Fruit fly (Drosophila melanogaster) whole organism, embryonic: ENCODE measurements around the gene CG31778.

Source experiments
- Atf-2 ChIP-seq: fragments of 200-800 bp; sonication (Bioruptor generic); optimal IDR thresholded peaks from 2 replicates; lab custom pipeline; 2016; ENCODE audit warnings: missing biosample characterization, missing genetic modification characterization
- CG10147 ChIP-seq: fragments of 200-800 bp; sonication (Bioruptor generic); optimal IDR thresholded peaks from 2 replicates; lab custom pipeline; 2019; ENCODE audit warnings: missing biosample characterization, mild to moderate bottlenecking, missing genetic modification characterization, moderate library complexity
- CG10209 ChIP-seq: fragments of 200-800 bp; sonication (Bioruptor generic); optimal IDR thresholded peaks from 3 replicates; lab custom pipeline; 2017; ENCODE audit warnings: missing biosample characterization, mild to moderate bottlenecking, missing genetic modification characterization, missing genetic modification reagents
- CG10274 ChIP-seq: fragments of 200-800 bp; sonication (Bioruptor generic); optimal IDR thresholded peaks from 3 replicates; lab custom pipeline; 2017; ENCODE audit warnings: missing biosample characterization, mild to moderate bottlenecking, missing genetic modification characterization
- CG10321 ChIP-seq: fragments of 200-800 bp; sonication (Bioruptor generic); IDR thresholded peaks from 2 replicates; pipeline ENCODE4 v1.3.6; 2022; ENCODE audit warnings: missing biosample characterization, missing genetic modification characterization
- CG11247 ChIP-seq: fragments of 200-800 bp; sonication (Bioruptor generic); IDR thresholded peaks from 2 replicates; pipeline ENCODE4 v1.3.6; 2022; ENCODE audit warnings: missing biosample characterization, missing genetic modification characterization
- CG11504 ChIP-seq: fragments of 200-800 bp; sonication (Bioruptor generic); optimal IDR thresholded peaks from 3 replicates; lab custom pipeline; 2019; ENCODE audit warnings: missing biosample characterization, mild to moderate bottlenecking, missing genetic modification characterization, moderate library complexity
- CG11695 ChIP-seq: fragments of 200-800 bp; sonication (Bioruptor generic); IDR thresholded peaks from 3 replicates; pipeline ENCODE4 v1.3.6; 2022; ENCODE audit warnings: missing biosample characterization, missing genetic modification characterization
- CG11723 ChIP-seq: fragments of 200-800 bp; sonication (Bioruptor generic); optimal IDR thresholded peaks from 2 replicates; lab custom pipeline; 2017; ENCODE audit warnings: missing biosample characterization, mild to moderate bottlenecking, missing genetic modification characterization
- CG12391 ChIP-seq: fragments of 200-800 bp; sonication (Bioruptor generic); optimal IDR thresholded peaks from 3 replicates; lab custom pipeline; 2018; ENCODE audit warnings: missing biosample characterization, mild to moderate bottlenecking, missing genetic modification characterization, moderate library complexity
- CG13287 ChIP-seq: fragments of 200-800 bp; sonication (Bioruptor generic); IDR thresholded peaks from 2 replicates; pipeline ENCODE4 v1.3.6; 2022; ENCODE audit warnings: missing biosample characterization, missing genetic modification characterization; ENCODE audit not compliant: partially characterized antibody
- CG17802 ChIP-seq: fragments of 200-800 bp; sonication (Bioruptor generic); optimal IDR thresholded peaks from 2 replicates; lab custom pipeline; 2018; ENCODE audit warnings: missing biosample characterization, mild to moderate bottlenecking, missing genetic modification characterization, moderate library complexity
- CG17829 ChIP-seq: fragments of 200-800 bp; optimal IDR thresholded peaks from 2 replicates; lab custom pipeline; 2019; ENCODE audit warnings: missing biosample characterization, mild to moderate bottlenecking, missing genetic modification characterization, moderate library complexity
- CG2889 ChIP-seq: fragments of 200-800 bp; sonication (Bioruptor generic); IDR thresholded peaks from 3 replicates; pipeline ENCODE4 v1.3.6; 2022; ENCODE audit warnings: missing biosample characterization, missing genetic modification characterization
- CG3281 ChIP-seq: fragments of 200-800 bp; sonication (Bioruptor generic); optimal IDR thresholded peaks from 3 replicates; lab custom pipeline; 2017; ENCODE audit warnings: missing biosample characterization, mild to moderate bottlenecking, missing genetic modification characterization
- CG4328 ChIP-seq: fragments of 200-800 bp; sonication (Bioruptor generic); optimal IDR thresholded peaks from 3 replicates; lab custom pipeline; 2017; ENCODE audit warnings: missing biosample characterization, missing genetic modification reagents, missing genetic modification characterization
- CG6765 ChIP-seq: fragments of 200-800 bp; sonication (Bioruptor generic); optimal IDR thresholded peaks from 3 replicates; lab custom pipeline; 2017; ENCODE audit warnings: missing biosample characterization, mild to moderate bottlenecking, missing genetic modification characterization
- CG7357 ChIP-seq: fragments of 200-800 bp; sonication (Bioruptor generic); IDR thresholded peaks from 3 replicates; pipeline ENCODE4 v1.3.6; 2022; ENCODE audit warnings: missing biosample characterization, missing genetic modification characterization
- CG7839 ChIP-seq: fragments of 200-800 bp; sonication (Bioruptor generic); optimal IDR thresholded peaks from 3 replicates; lab custom pipeline; 2018; ENCODE audit warnings: missing biosample characterization, mild to moderate bottlenecking, missing genetic modification characterization, moderate library complexity
- Drgx ChIP-seq: fragments of 200-800 bp; sonication (Bioruptor generic); IDR thresholded peaks from 2 replicates; pipeline ENCODE4 v1.3.6; 2022; ENCODE audit warnings: missing biosample characterization, missing genetic modification characterization
- Fer2 ChIP-seq: fragments of 200-800 bp; sonication (Bioruptor generic); optimal IDR thresholded peaks from 2 replicates; lab custom pipeline; 2018; ENCODE audit warnings: missing biosample characterization, mild to moderate bottlenecking, missing genetic modification characterization, moderate library complexity
- GATAe ChIP-seq: fragments of 200-800 bp; sonication (Bioruptor generic); conservative IDR thresholded peaks from 2 replicates; pipeline ENCODE4 v1.3.6; 2022; ENCODE audit warnings: missing biosample characterization, missing genetic modification characterization
- HLH54F ChIP-seq: fragments of 200-800 bp; sonication (Bioruptor generic); optimal IDR thresholded peaks from 3 replicates; lab custom pipeline; 2016; ENCODE audit warnings: missing biosample characterization, missing genetic modification characterization
- Hmr ChIP-seq: fragments of 200-800 bp; sonication (Bioruptor generic); optimal IDR thresholded peaks from 3 replicates; lab custom pipeline; 2017; ENCODE audit warnings: mild to moderate bottlenecking, missing biosample characterization, missing genetic modification reagents, missing genetic modification characterization
- Hr51 ChIP-seq, 2 experiments: fragments of 200-800 bp; sonication (Bioruptor generic); optimal IDR thresholded peaks; 2 replicates in 1 of 2; 3 replicates in 1 of 2; lab custom pipeline; 2016 to 2018; ENCODE audit warnings: missing biosample characterization in 2 of 2, missing genetic modification characterization in 2 of 2, mild to moderate bottlenecking in 1 of 2, moderate library complexity in 1 of 2
- Hsf ChIP-seq: fragments of 200-800 bp; sonication (Bioruptor generic); optimal IDR thresholded peaks from 3 replicates; lab custom pipeline; 2016; ENCODE audit warnings: missing biosample characterization, missing genetic modification characterization
- Med ChIP-seq: fragments of 200-800 bp; sonication (Bioruptor generic); peaks from one replicate; lab custom pipeline; 2016; ENCODE audit warnings: missing biosample characterization, missing genetic modification characterization, mild to moderate bottlenecking, inconsistent platforms, moderate library complexity
- Sox102F ChIP-seq: fragments of 200-800 bp; sonication (Bioruptor generic); optimal IDR thresholded peaks from 2 replicates; lab custom pipeline; 2018; ENCODE audit warnings: missing biosample characterization, mild to moderate bottlenecking, missing genetic modification characterization, moderate library complexity
- ase ChIP-seq: fragments of 200-800 bp; sonication (Bioruptor generic); IDR thresholded peaks from 3 replicates; pipeline ENCODE4 v1.3.6; 2022; ENCODE audit warnings: missing biosample characterization, missing genetic modification characterization
- az2 ChIP-seq: fragments of 200-800 bp; sonication (Bioruptor generic); optimal IDR thresholded peaks from 3 replicates; lab custom pipeline; 2016; ENCODE audit warnings: missing biosample characterization, missing genetic modification characterization
- bab2 ChIP-seq: fragments of 200-800 bp; sonication (Bioruptor generic); optimal IDR thresholded peaks from 2 replicates; lab custom pipeline; 2016; ENCODE audit warnings: missing biosample characterization, missing genetic modification characterization
- chif ChIP-seq, 2 experiments: fragments of 200-800 bp; sonication (Bioruptor generic); optimal IDR thresholded peaks; 3 replicates each; lab custom pipeline; 2016; ENCODE audit warnings: missing biosample characterization in 2 of 2, missing genetic modification characterization in 2 of 2
- crp ChIP-seq, 2 experiments: fragments of 200-800 bp; sonication (Bioruptor generic); optimal IDR thresholded peaks; 2 replicates in 1 of 2; 3 replicates in 1 of 2; lab custom pipeline; 2017; ENCODE audit warnings: missing biosample characterization in 2 of 2, missing genetic modification characterization in 2 of 2, mild to moderate bottlenecking in 1 of 2, moderate library complexity in 1 of 2
- disco-r ChIP-seq: fragments of 200-800 bp; sonication (Bioruptor generic); optimal IDR thresholded peaks from 2 replicates; lab custom pipeline; 2016; ENCODE audit warnings: missing biosample characterization, missing genetic modification characterization
- dm ChIP-seq: fragments of 200-800 bp; sonication (Bioruptor generic); optimal IDR thresholded peaks from 3 replicates; lab custom pipeline; 2016; ENCODE audit warnings: missing biosample characterization, missing genetic modification characterization
- eve ChIP-seq, 2 experiments: fragments of >200 bp; optimal IDR thresholded peaks; 2 replicates each; lab custom pipeline; 2017; ENCODE audit warnings: missing biosample characterization in 2 of 2, missing genetic modification characterization in 2 of 2
- gcm ChIP-seq: fragments of 200-800 bp; sonication (Bioruptor generic); optimal IDR thresholded peaks from 2 replicates; lab custom pipeline; 2019; ENCODE audit warnings: missing biosample characterization, mild to moderate bottlenecking, missing genetic modification characterization, moderate library complexity
- gem ChIP-seq: fragments of 200-800 bp; sonication (Bioruptor generic); optimal IDR thresholded peaks from 2 replicates; lab custom pipeline; 2019; ENCODE audit warnings: missing biosample characterization, mild to moderate bottlenecking, missing genetic modification characterization, moderate library complexity
- gfzf ChIP-seq: fragments of 200-800 bp; sonication (Bioruptor generic); optimal IDR thresholded peaks from 2 replicates; lab custom pipeline; 2016; ENCODE audit warnings: missing biosample characterization, mild to moderate bottlenecking, missing genetic modification characterization, moderate library complexity
- kah ChIP-seq: fragments of 200-800 bp; sonication (Bioruptor generic); optimal IDR thresholded peaks from 2 replicates; lab custom pipeline; 2018; ENCODE audit warnings: missing biosample characterization, mild to moderate bottlenecking, missing genetic modification characterization
- lab ChIP-seq: fragments of 200-800 bp; sonication (Bioruptor generic); optimal IDR thresholded peaks from 3 replicates; lab custom pipeline; 2017; ENCODE audit warnings: missing biosample characterization, missing genetic modification characterization, mild to moderate bottlenecking, moderate library complexity, missing genetic modification reagents
- salm ChIP-seq: fragments of 200-800 bp; sonication (Bioruptor generic); optimal IDR thresholded peaks from 2 replicates; lab custom pipeline; 2018; ENCODE audit warnings: missing biosample characterization, mild to moderate bottlenecking, missing genetic modification characterization
- scrt ChIP-seq: fragments of 200-800 bp; sonication (Bioruptor generic); optimal IDR thresholded peaks from 2 replicates; lab custom pipeline; 2018; ENCODE audit warnings: missing biosample characterization, mild to moderate bottlenecking, missing genetic modification characterization, moderate library complexity
- sisA ChIP-seq: fragments of 200-800 bp; sonication (Bioruptor generic); IDR thresholded peaks from 2 replicates; pipeline ENCODE4 v1.3.6; 2022; ENCODE audit warnings: missing biosample characterization, missing genetic modification characterization
- stc ChIP-seq: fragments of 200-800 bp; sonication (Bioruptor generic); IDR thresholded peaks from 2 replicates; pipeline ENCODE4 v1.3.6; 2022; ENCODE audit warnings: missing biosample characterization, missing genetic modification characterization
- tio ChIP-seq: fragments of 200-800 bp; sonication (Bioruptor generic); optimal IDR thresholded peaks from 2 replicates; lab custom pipeline; 2017; ENCODE audit warnings: missing biosample characterization, missing genetic modification characterization, inconsistent platforms
- tna ChIP-seq: fragments of 200-800 bp; sonication (Bioruptor generic); IDR thresholded peaks from 2 replicates; pipeline ENCODE4 v1.3.6; 2022; ENCODE audit warnings: missing biosample characterization, missing genetic modification characterization; ENCODE audit not compliant: partially characterized antibody
- trh ChIP-seq: fragments of 200-800 bp; sonication (Bioruptor generic); optimal IDR thresholded peaks from 2 replicates; lab custom pipeline; 2016; ENCODE audit warnings: missing biosample characterization, missing genetic modification characterization

Gene CG31778

dm6 chr2L:3737682-3738081 is 32.4 kb upstream of the CG31778 start (continued):
- TF ChIP-seq Hsf (GFP tag; lab: Kevin White, UChicago) (no peak), scrt (GFP tag; lab: Kevin White, UChicago) (no peak), CG17802 (tag; lab: Kevin White, UChicago) (no peak), bab2 (no peak), CG12391 (tag; lab: Kevin White, UChicago) (no peak), CG10209 (GFP tag; lab: Kevin White, UChicago) (no peak), trh (no peak), CG4328 (no peak), sisA (no peak), tna (GFP tag; lab: Robert Waterston, UW) (no peak), Atf-2 (GFP tag; lab: Kevin White, UChicago) (no peak), CG13287 (GFP tag; lab: Robert Waterston, UW) (no peak), HLH54F (GFP tag; lab: Kevin White, UChicago) (no peak), CG3281 (GFP tag; lab: Kevin White, UChicago) (peak; percentile 37), gem (tag; lab: Kevin White, UChicago) (peak; percentile 21), ase (GFP tag; lab: Robert Waterston, UW) (no peak), gfzf (GFP tag; lab: Kevin White, UChicago) (no peak), dm (no peak), gcm (no peak), CG10147 (GFP tag; lab: Kevin White, UChicago) (peak; percentile 24), stc (no peak), salm (tag; lab: Kevin White, UChicago) (no peak), az2 (no peak), CG11247 (GFP tag; lab: Robert Waterston, UW) (no peak), CG17829 (tag; lab: Kevin White, UChicago) (no peak), Med (no peak), eve (GFP tag; optimal IDR thresholded peaks at IDR 0.05; lab: Kevin White, UChicago) (peak in 1 of 2 experiments; percentile 22), CG10321 (GFP tag; lab: Robert Waterston, UW) (no peak), CG7839 (tag; lab: Kevin White, UChicago) (peak; percentile 42), Hr51 (GFP tag; optimal IDR thresholded peaks at IDR 0.05; lab: Kevin White, UChicago) (peak in 1 of 2 experiments; percentile 4), Hmr (GFP tag; lab: Kevin White, UChicago) (peak; percentile 27), GATAe (no peak), lab (GFP tag; lab: Kevin White, UChicago) (peak; percentile 11), Sox102F (GFP tag; lab: Kevin White, UChicago) (peak; percentile 19), CG11695 (GFP tag; lab: Robert Waterston, UW) (no peak), tio (GFP tag; lab: Kevin White, UChicago) (peak; percentile 17), CG2889 (GFP tag; lab: Robert Waterston, UW) (no peak), CG10274 (GFP tag; lab: Kevin White, UChicago) (no peak), CG11723 (GFP tag; lab: Kevin White, UChicago) (no peak), Drgx (no peak), Fer2 (no peak), disco-r (GFP tag; lab: Kevin White, UChicago) (no peak), CG11504 (tag; lab: Kevin White, UChicago) (peak; percentile 45), chif (GFP tag; optimal IDR thresholded peaks at IDR 0.05; lab: Kevin White, UChicago) (no peak), CG7357 (GFP tag; lab: Robert Waterston, UW) (no peak), CG6765 (GFP tag; lab: Kevin White, UChicago) (no peak), kah (GFP tag; lab: Kevin White, UChicago) (no peak), crp (GFP tag; optimal IDR thresholded peaks at IDR 0.05; lab: Kevin White, UChicago) (no peak)
